Fruit fly (Drosophila melanogaster) whole organism, prepupa: ENCODE data around the gene CG18596.

ENCODE experiments used
- Blimp-1 ChIP-seq: fragments of 200-800 bp; sonication (Bioruptor generic); optimal IDR thresholded peaks from 3 replicates; lab custom pipeline; 2017; ENCODE audit warnings: missing biosample characterization, missing genetic modification characterization, mild to moderate bottlenecking, moderate library complexity, missing genetic modification reagents
- CG10669 ChIP-seq: fragments of 200-800 bp; sonication (Bioruptor generic); optimal IDR thresholded peaks from 3 replicates; lab custom pipeline; 2018; ENCODE audit warnings: missing biosample characterization, mild to moderate bottlenecking, missing genetic modification characterization, moderate library complexity
- CG11294 ChIP-seq: fragments of 200-800 bp; sonication (Bioruptor generic); IDR thresholded peaks from 2 replicates; pipeline ENCODE4 v1.3.6; 2022; ENCODE audit warnings: missing biosample characterization, missing genetic modification characterization
- CG11902 ChIP-seq: fragments of 200-800 bp; sonication (Bioruptor generic); optimal IDR thresholded peaks from 3 replicates; lab custom pipeline; 2016; ENCODE audit warnings: missing biosample characterization, missing genetic modification characterization
- CG15336 ChIP-seq: fragments of 200-800 bp; sonication (Bioruptor generic); IDR thresholded peaks from 2 replicates; pipeline ENCODE4 v1.3.6; 2022; ENCODE audit warnings: missing biosample characterization, missing genetic modification characterization
- CG1621 ChIP-seq: fragments of 200-800 bp; sonication (Bioruptor generic); optimal IDR thresholded peaks from 3 replicates; lab custom pipeline; 2018; ENCODE audit warnings: missing biosample characterization, mild to moderate bottlenecking, missing genetic modification characterization
- CG31627 ChIP-seq: fragments of 200-800 bp; sonication (Bioruptor generic); optimal IDR thresholded peaks from 3 replicates; lab custom pipeline; 2016; ENCODE audit warnings: missing biosample characterization, missing genetic modification characterization
- CG32006 ChIP-seq: fragments of 200-800 bp; sonication (Bioruptor generic); optimal IDR thresholded peaks from 3 replicates; lab custom pipeline; 2017; ENCODE audit warnings: missing biosample characterization, mild to moderate bottlenecking, missing genetic modification characterization
- CG34406 ChIP-seq: fragments of 200-800 bp; sonication (Bioruptor generic); optimal IDR thresholded peaks from 3 replicates; lab custom pipeline; 2016; ENCODE audit warnings: missing biosample characterization, missing genetic modification characterization
- CG3919 ChIP-seq: fragments of 200-800 bp; sonication (Bioruptor generic); optimal IDR thresholded peaks from 3 replicates; lab custom pipeline; 2016; ENCODE audit warnings: missing biosample characterization, missing genetic modification characterization
- CG4318 ChIP-seq: fragments of 200-800 bp; sonication (Bioruptor generic); optimal IDR thresholded peaks from 3 replicates; lab custom pipeline; 2017; ENCODE audit warnings: missing biosample characterization, mild to moderate bottlenecking, missing genetic modification characterization
- CG6808 ChIP-seq: fragments of 200-800 bp; sonication (Bioruptor generic); optimal IDR thresholded peaks from 3 replicates; lab custom pipeline; 2017; ENCODE audit warnings: missing biosample characterization, missing genetic modification characterization, mild to moderate bottlenecking, moderate library complexity, missing genetic modification reagents
- CG7368 ChIP-seq: fragments of 200-800 bp; sonication (Bioruptor generic); optimal IDR thresholded peaks from 3 replicates; lab custom pipeline; 2016; ENCODE audit warnings: missing biosample characterization, missing genetic modification characterization
- CG8119 ChIP-seq: fragments of 200-800 bp; sonication (Bioruptor generic); IDR thresholded peaks from 3 replicates; pipeline ENCODE4 v1.3.6; 2022; ENCODE audit warnings: missing biosample characterization, missing genetic modification characterization
- CG8319 ChIP-seq: fragments of 200-800 bp; sonication (Bioruptor generic); optimal IDR thresholded peaks from 3 replicates; lab custom pipeline; 2016; ENCODE audit warnings: missing biosample characterization, missing genetic modification characterization
- CG8632 ChIP-seq: fragments of 200-800 bp; sonication (Bioruptor generic); optimal IDR thresholded peaks from 3 replicates; lab custom pipeline; 2016; ENCODE audit warnings: missing biosample characterization, missing genetic modification characterization
- CG9139 ChIP-seq: fragments of 200-800 bp; sonication (Bioruptor generic); optimal IDR thresholded peaks from 3 replicates; lab custom pipeline; 2017; ENCODE audit warnings: missing biosample characterization, mild to moderate bottlenecking, missing genetic modification characterization
- Ets96B ChIP-seq: fragments of 200-800 bp; optimal IDR thresholded peaks from 2 replicates; lab custom pipeline; 2019; ENCODE audit warnings: missing biosample characterization, mild to moderate bottlenecking, missing genetic modification characterization, moderate library complexity
- Gug ChIP-seq: fragments of 200-800 bp; sonication (Bioruptor generic); IDR thresholded peaks from 2 replicates; pipeline ENCODE4 v1.3.6; 2022; ENCODE audit warnings: missing biosample characterization, missing genetic modification characterization
- Hr38 ChIP-seq: sonication (Bioruptor generic); optimal IDR thresholded peaks from 2 replicates; lab custom pipeline; 2016; ENCODE audit warnings: missing biosample characterization, missing genetic modification characterization
- Hr39 ChIP-seq: fragments of 200-800 bp; sonication (Bioruptor generic); optimal IDR thresholded peaks from 2 replicates; lab custom pipeline; 2016; ENCODE audit warnings: missing biosample characterization, missing genetic modification characterization
- OdsH ChIP-seq: fragments of 200-800 bp; sonication (Bioruptor generic); optimal IDR thresholded peaks from 3 replicates; lab custom pipeline; 2016; ENCODE audit warnings: missing biosample characterization, missing genetic modification characterization
- Smox ChIP-seq: fragments of 200-800 bp; sonication (Bioruptor generic); optimal IDR thresholded peaks from 3 replicates; lab custom pipeline; 2016; ENCODE audit warnings: missing biosample characterization, missing genetic modification characterization
- achi ChIP-seq: fragments of 200-800 bp; sonication (Bioruptor generic); optimal IDR thresholded peaks from 3 replicates; lab custom pipeline; 2016; ENCODE audit warnings: missing biosample characterization, missing genetic modification characterization
- cyc ChIP-seq: fragments of 200-800 bp; sonication (Bioruptor generic); optimal IDR thresholded peaks from 3 replicates; lab custom pipeline; 2016; ENCODE audit warnings: missing biosample characterization, missing genetic modification characterization
- dac ChIP-seq: fragments of 200-800 bp; sonication (Bioruptor generic); optimal IDR thresholded peaks from 2 replicates; lab custom pipeline; 2017; ENCODE audit warnings: missing biosample characterization, mild to moderate bottlenecking, missing genetic modification characterization
- dsx ChIP-seq: fragments of 200-800 bp; optimal IDR thresholded peaks from 3 replicates; lab custom pipeline; 2019; ENCODE audit warnings: missing biosample characterization, mild to moderate bottlenecking, missing genetic modification characterization, moderate library complexity; ENCODE audit not compliant: poor library complexity, severe bottlenecking
- eg ChIP-seq: fragments of 200-800 bp; sonication (Bioruptor generic); IDR thresholded peaks from 3 replicates; pipeline ENCODE4 v1.3.6; 2022; ENCODE audit warnings: missing biosample characterization, missing genetic modification characterization
- esn ChIP-seq: fragments of 200-800 bp; sonication (Bioruptor generic); optimal IDR thresholded peaks from 2 replicates; lab custom pipeline; 2016; ENCODE audit warnings: missing biosample characterization, mild to moderate bottlenecking, missing genetic modification characterization, moderate library complexity
- fd85E ChIP-seq: fragments of 200-800 bp; sonication (Bioruptor generic); optimal IDR thresholded peaks from 3 replicates; lab custom pipeline; 2016; ENCODE audit warnings: missing biosample characterization, missing genetic modification characterization
- fkh ChIP-seq: fragments of 200-800 bp; sonication (Bioruptor generic); optimal IDR thresholded peaks from 3 replicates; lab custom pipeline; 2017; ENCODE audit warnings: missing biosample characterization, mild to moderate bottlenecking, missing genetic modification characterization, moderate library complexity
- pdm3 ChIP-seq: fragments of 200-800 bp; sonication (Bioruptor generic); optimal IDR thresholded peaks from 3 replicates; lab custom pipeline; 2016; ENCODE audit warnings: missing biosample characterization, missing genetic modification characterization
- salr ChIP-seq, 2 experiments: fragments of 200-800 bp; sonication (Bioruptor generic); optimal IDR thresholded peaks; 3 replicates each; lab custom pipeline; 2016 to 2018; ENCODE audit warnings: missing biosample characterization in 2 of 2, missing genetic modification characterization in 2 of 2, mild to moderate bottlenecking in 1 of 2
- spab ChIP-seq: fragments of 200-800 bp; sonication (Bioruptor generic); optimal IDR thresholded peaks from 2 replicates; lab custom pipeline; 2017; ENCODE audit warnings: missing biosample characterization, mild to moderate bottlenecking, missing genetic modification characterization, missing genetic modification reagents
- ss ChIP-seq, 2 experiments: fragments of 200-800 bp; sonication (Bioruptor generic); optimal IDR thresholded peaks; 2 replicates in 1 of 2; 3 replicates in 1 of 2; lab custom pipeline; 2017 to 2018; ENCODE audit warnings: mild to moderate bottlenecking in 2 of 2, missing biosample characterization in 2 of 2, missing genetic modification characterization in 2 of 2, moderate library complexity in 1 of 2
- svp ChIP-seq: fragments of 200-800 bp; sonication (Bioruptor generic); peaks from one replicate; lab custom pipeline; 2016; ENCODE audit warnings: missing biosample characterization, missing genetic modification characterization

Gene CG18596

DNA sequence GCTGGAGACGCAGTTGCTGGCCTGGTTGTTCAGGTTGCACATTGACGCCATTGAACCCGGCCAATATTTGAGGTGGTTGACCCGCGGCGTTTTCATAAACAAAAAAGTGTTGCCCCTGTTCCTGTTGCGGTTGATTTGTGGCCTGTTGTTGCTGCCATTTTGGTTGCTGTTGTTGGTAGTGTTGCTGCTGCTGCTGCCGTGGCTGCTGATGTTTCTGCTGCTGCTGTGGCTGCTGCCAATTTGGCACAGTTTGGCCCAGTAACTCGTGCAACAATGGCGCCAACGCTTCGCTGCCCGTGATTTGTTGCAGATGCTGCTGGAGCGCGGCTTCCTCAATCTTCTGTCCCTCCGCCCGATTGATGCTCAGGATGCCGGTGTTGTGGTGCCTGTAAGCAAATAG is 34.1 kb upstream of the CG18596 start:
- TF ChIP-seq Ets96B (tag; lab: Kevin White, UChicago) (no peak), fkh (GFP tag; lab: Kevin White, UChicago) (no peak), cyc (GFP tag; lab: Kevin White, UChicago) (no peak), Smox (GFP tag; lab: Kevin White, UChicago) (no peak), CG31627 (no peak), CG15336 (GFP tag; lab: Robert Waterston, UW) (no peak), CG8119 (no peak), esn (GFP tag; lab: Kevin White, UChicago) (no peak), CG9139 (GFP tag; lab: Kevin White, UChicago) (no peak), dac (no peak), CG11902 (GFP tag; lab: Kevin White, UChicago) (no peak), salr (GFP tag; optimal IDR thresholded peaks at IDR 0.05; lab: Kevin White, UChicago) (no peak), dsx (GFP tag; lab: Kevin White, UChicago) (no peak), CG34406 (GFP tag; lab: Kevin White, UChicago) (no peak), pdm3 (GFP tag; lab: Kevin White, UChicago) (no peak), CG11294 (GFP tag; lab: Robert Waterston, UW) (no peak), Hr39 (GFP tag; lab: Kevin White, UChicago) (no peak)

DNA sequence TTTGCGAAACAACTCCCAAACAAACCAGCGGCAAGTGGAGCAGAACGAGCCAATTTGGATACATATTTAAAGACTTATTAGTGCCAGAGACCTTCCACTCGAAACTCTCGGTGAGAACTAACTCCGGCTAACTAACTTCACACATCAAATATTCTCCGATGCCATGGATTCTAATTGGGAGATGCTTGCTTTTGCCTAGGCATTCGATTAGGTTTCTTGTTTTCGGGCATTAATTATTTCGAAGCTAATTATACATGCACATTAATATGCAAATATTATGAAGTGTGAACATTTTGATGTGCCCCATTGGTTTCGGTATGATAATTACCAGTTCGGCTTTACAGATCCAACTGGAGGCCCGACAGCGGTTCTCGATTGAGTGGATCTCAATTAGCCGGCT is 33.6 kb upstream of the CG18596 start, which contains the start of gene CG5386:
TSS of gene CG5386 (minus strand) at position 101 of the 400 bp plus-strand sequence.
- TF ChIP-seq CG31627 (no peak), CG32006 (GFP tag; lab: Kevin White, UChicago) (no peak), Ets96B (tag; lab: Kevin White, UChicago) (no peak), CG8119 (no peak), fkh (GFP tag; lab: Kevin White, UChicago) (no peak), CG3919 (GFP tag; lab: Kevin White, UChicago) (no peak), achi (GFP tag; lab: Kevin White, UChicago) (no peak), CG7368 (GFP tag; lab: Kevin White, UChicago) (no peak), CG4318 (GFP tag; lab: Kevin White, UChicago) (no peak)

DNA sequence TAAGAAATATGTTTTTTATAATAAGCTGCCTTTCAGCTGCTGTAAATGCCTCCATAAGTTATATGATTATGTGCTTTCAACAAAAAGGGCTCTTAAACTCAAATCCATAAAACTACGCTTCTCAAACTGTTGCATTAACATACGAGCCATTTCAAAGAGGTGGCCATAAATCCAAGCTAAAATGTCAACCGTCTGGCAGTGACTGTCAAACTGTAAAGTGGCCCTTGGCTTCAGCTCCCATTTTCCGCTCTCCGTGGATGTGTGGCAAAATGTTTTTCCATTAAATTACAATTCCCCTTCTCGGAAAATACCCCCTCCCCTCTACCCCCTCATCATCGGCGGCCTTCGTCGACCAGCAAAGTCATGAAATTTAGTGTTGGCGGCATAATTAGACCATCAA is 33.0 kb upstream of the CG18596 start:
- TF ChIP-seq salr (GFP tag; optimal IDR thresholded peaks at IDR 0.05; lab: Kevin White, UChicago) (no peak), CG3919 (GFP tag; lab: Kevin White, UChicago) (no peak), CG8632 (GFP tag; lab: Kevin White, UChicago) (no peak), Gug (GFP tag; lab: Robert Waterston, UW) (no peak), Hr38 (GFP tag; lab: Kevin White, UChicago) (no peak), Ets96B (tag; lab: Kevin White, UChicago) (no peak), OdsH (GFP tag; lab: Kevin White, UChicago) (no peak), Blimp-1 (no peak), eg (GFP tag; lab: Robert Waterston, UW) (no peak), CG8319 (no peak), CG7368 (GFP tag; lab: Kevin White, UChicago) (no peak), spab (GFP tag; lab: Kevin White, UChicago) (no peak), svp (GFP tag; lab: Kevin White, UChicago) (no peak), CG10669 (GFP tag; lab: Kevin White, UChicago) (no peak), fd85E (GFP tag; lab: Kevin White, UChicago) (no peak), ss (GFP tag; optimal IDR thresholded peaks at IDR 0.05; lab: Kevin White, UChicago) (no peak), CG6808 (GFP tag; lab: Kevin White, UChicago) (no peak), CG1621 (tag; lab: Kevin White, UChicago) (no peak)

DNA sequence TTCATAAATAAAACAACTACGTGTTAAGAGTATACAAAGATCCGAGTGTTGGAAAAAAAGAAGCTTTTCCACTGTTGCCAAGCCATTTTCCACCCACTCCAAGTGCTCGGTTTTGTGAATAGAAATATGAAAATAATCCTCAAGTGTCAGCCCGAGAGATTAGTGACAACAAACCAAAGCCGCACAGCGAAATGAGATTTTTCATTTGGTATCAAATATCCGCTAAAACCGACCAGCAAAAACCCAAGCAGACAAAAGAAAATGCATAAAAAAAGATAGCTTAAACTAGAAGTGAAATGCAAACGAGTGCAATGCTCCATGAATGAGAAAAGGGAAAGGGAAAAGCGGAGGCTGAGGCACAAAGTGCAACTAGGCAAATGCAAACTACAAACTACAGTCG is 24.3 kb upstream of the CG18596 start, which contains the start of gene rdhB:
TSS of gene rdhB (plus strand) at position 301 of the 400 bp plus-strand sequence.
- no peak for TF ChIP-seq CG32006 (GFP tag; lab: Kevin White, UChicago)
